Worm (Caenorhabditis elegans): ENCODE results near the gene srh-72.
A peak's percentile ranks its signal among the peaks of the same experiment; 100 is the strongest.

Gene srh-72

DNA sequence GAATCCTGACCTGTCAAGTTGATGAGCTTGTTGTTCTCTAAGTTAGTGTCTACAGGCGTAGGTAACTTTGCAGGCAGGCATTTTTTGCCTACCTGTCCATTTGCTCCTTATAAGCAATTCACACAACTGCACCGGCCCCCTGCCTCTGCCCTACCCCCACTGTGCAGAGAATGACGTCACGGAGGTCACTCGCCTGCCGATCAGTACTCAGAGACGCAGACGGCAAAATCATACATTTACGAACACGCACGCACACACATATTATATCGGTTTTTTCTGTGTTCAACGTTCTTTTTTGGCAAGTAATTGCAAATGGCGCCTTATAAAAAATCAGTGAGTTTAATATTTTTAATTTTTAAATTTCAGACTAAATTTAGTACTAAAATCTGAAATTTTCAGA is 23.1 kb upstream of the srh-72 start, which contains the start of gene duxl-1 (continued):
- TF ChIP-seq nhr-41 (GFP tag; IDR thresholded peaks at IDR 0.05) (peak; percentile 50; the same call in 1 of the 2 replicates), sdz-12 (GFP tag; optimal IDR thresholded peaks at IDR 0.05) (no peak), zfp-2 (tag; optimal IDR thresholded peaks at IDR 0.05) (no peak), php-3 (GFP tag; IDR thresholded peaks at IDR 0.05) (no peak), mxl-3 (GFP tag; optimal IDR thresholded peaks at IDR 0.05) (peak; percentile 7), daf-8 (GFP tag; IDR thresholded peaks at IDR 0.05) (no peak), ctbp-1 (GFP tag; IDR thresholded peaks at IDR 0.05) (no peak), skn-1 (tag; optimal IDR thresholded peaks at IDR 0.05) (no peak), dpl-1 (GFP tag; optimal IDR thresholded peaks at IDR 0.05) (no peak), dmd-8 (GFP tag; IDR thresholded peaks at IDR 0.05) (no peak), lin-15B (tag; optimal IDR thresholded peaks at IDR 0.05) (no peak), daf-16 (GFP tag; optimal IDR thresholded peaks at IDR 0.05) (no peak), daf-16 (tag; optimal IDR thresholded peaks at IDR 0.05) (no peak), madf-9 (GFP tag; conservative IDR thresholded peaks at IDR 0.05) (no peak), nhr-48 (tag; optimal IDR thresholded peaks at IDR 0.05) (peak; percentile 6), ZK337.2 (GFP tag; IDR thresholded peaks at IDR 0.05) (no peak), nhr-102 (tag; optimal IDR thresholded peaks at IDR 0.05) (peak; percentile 11), lin-38 (GFP tag; IDR thresholded peaks at IDR 0.05) (no peak), F37D6.2 (tag; optimal IDR thresholded peaks at IDR 0.05) (no peak), fkh-10 (GFP tag; optimal IDR thresholded peaks at IDR 0.05) (no peak), ZK546.5 (tag; optimal IDR thresholded peaks at IDR 0.05) (no peak), pha-4 (GFP tag; IDR thresholded peaks at IDR 0.05) (no peak), pha-4 (tag; optimal IDR thresholded peaks at IDR 0.05) (no peak), madf-5 (GFP tag; IDR thresholded peaks at IDR 0.05) (no peak), daf-12 (tag; optimal IDR thresholded peaks at IDR 0.05) (no peak), hmg-1.1 (GFP tag; IDR thresholded peaks at IDR 0.05) (peak; percentile 33; the same call in 1 of the 2 replicates), nhr-111 (GFP tag; optimal IDR thresholded peaks at IDR 0.05) (no peak), lin-29 (GFP tag; IDR thresholded peaks at IDR 0.05) (no peak), spr-3 (GFP tag; optimal IDR thresholded peaks at IDR 0.05) (no peak), lin-39 (tag; optimal IDR thresholded peaks at IDR 0.05) (no peak), rbr-2 (tag; optimal IDR thresholded peaks at IDR 0.05) (no peak), aly-2 (tag; optimal IDR thresholded peaks at IDR 0.05) (no peak), zag-1 (tag; optimal IDR thresholded peaks at IDR 0.05) (no peak), R02D3.7 (tag; optimal IDR thresholded peaks at IDR 0.05) (no peak), zip-2 (tag; optimal IDR thresholded peaks at IDR 0.05) (no peak), nhr-25 (tag; optimal IDR thresholded peaks at IDR 0.05; ENCODE audit: borderline replicate concordance, insufficient read depth) (no peak), egl-43 (GFP tag; IDR thresholded peaks at IDR 0.05) (no peak), lin-1 (GFP tag; IDR thresholded peaks at IDR 0.05) (no peak), zfp-3 (GFP tag; conservative IDR thresholded peaks at IDR 0.05) (no peak), dmd-6 (GFP tag; IDR thresholded peaks at IDR 0.05) (peak; percentile 76), tra-1 (GFP tag; IDR thresholded peaks at IDR 0.05) (no peak), lir-3 (tag; optimal IDR thresholded peaks at IDR 0.05) (no peak), cey-2 (tag; optimal IDR thresholded peaks at IDR 0.05; ENCODE audit: borderline replicate concordance, insufficient read depth) (no peak), ceh-44 (GFP tag; IDR thresholded peaks at IDR 0.05) (no peak), lsy-2 (tag; optimal IDR thresholded peaks at IDR 0.05) (no peak), nhr-42 (GFP tag; IDR thresholded peaks at IDR 0.05) (no peak), unc-39 (tag; optimal IDR thresholded peaks at IDR 0.05) (no peak), mes-2 (tag; optimal IDR thresholded peaks at IDR 0.05; ENCODE audit: poor library complexity, severe bottlenecking) (peak; percentile 71), T26A8.4 (GFP tag; IDR thresholded peaks at IDR 0.05) (no peak), Y105C5A.15 (GFP tag; IDR thresholded peaks at IDR 0.05) (no peak), egl-27 (tag; optimal IDR thresholded peaks at IDR 0.05) (no peak), zip-11 (GFP tag; IDR thresholded peaks at IDR 0.05) (no peak)
